Worm (Caenorhabditis elegans) whole organism, L1 larva: ENCODE measurements around the gene igcm-2.

ENCODE experiments used
- jun-1 ChIP-seq: fragments of 150-350 bp; optimal IDR thresholded peaks from 2 replicates; lab custom pipeline; 2014; ENCODE audit warnings: missing biosample characterization, missing genetic modification reagents, missing genetic modification characterization
- lin-15B ChIP-seq: fragments of 150-350 bp; sonication (generic microtip); optimal IDR thresholded peaks from 3 replicates; lab custom pipeline; 2014; ENCODE audit warnings: missing biosample characterization, missing genetic modification characterization
- lin-39 ChIP-seq: fragments of 150-350 bp; optimal IDR thresholded peaks from 2 replicates; lab custom pipeline; 2014; ENCODE audit warnings: missing biosample characterization, missing genetic modification reagents, missing genetic modification characterization
- nhr-85 ChIP-seq: sonication (generic microtip); peaks from one replicate; lab custom pipeline; 2016; ENCODE audit warnings: missing genetic modification characterization, inconsistent platforms, missing compliant biosample characterization
- skn-1 ChIP-seq: fragments of 150-350 bp; optimal IDR thresholded peaks from 2 replicates; lab custom pipeline; 2014; ENCODE audit warnings: missing biosample characterization, missing genetic modification characterization
- tlp-1 ChIP-seq: fragments of 150-350 bp; optimal IDR thresholded peaks from 2 replicates; lab custom pipeline; 2014; ENCODE audit warnings: missing biosample characterization, missing genetic modification characterization
- zag-1 ChIP-seq: fragments of 150-350 bp; optimal IDR thresholded peaks from 2 replicates; lab custom pipeline; 2014; ENCODE audit warnings: missing biosample characterization, missing genetic modification characterization

- TF ChIP-seq jun-1 (tag; lab: Kevin White, UChicago) (no peak), nhr-85 (tag; lab: Kevin White, UChicago) (no peak), lin-15B (tag; lab: Kevin White, UChicago) (no peak), lin-39 (tag; lab: Kevin White, UChicago) (no peak), skn-1 (no peak), tlp-1 (tag; lab: Kevin White, UChicago) (no peak), zag-1 (no peak)
Observed at ce11 chrX:6403122-6403521, 11.7 kb upstream of the igcm-2 start, which contains the start of gene glt-4.
